Worm (Caenorhabditis elegans) whole organism, L3 larva: ENCODE measurements around the gene F28B12.1.

Experiments
- R02D3.7 ChIP-seq: fragments of 150-350 bp; optimal IDR thresholded peaks from 2 replicates; lab custom pipeline; 2014; ENCODE audit warnings: missing biosample characterization, missing genetic modification characterization
- aly-2 ChIP-seq: fragments of 150-350 bp; optimal IDR thresholded peaks from 2 replicates; lab custom pipeline; 2014; ENCODE audit warnings: missing biosample characterization, missing genetic modification characterization
- ama-1 ChIP-seq: fragments of 150-350 bp; optimal IDR thresholded peaks from 2 replicates; lab custom pipeline; 2018
- ceh-16 ChIP-seq: sonication (generic microtip); optimal IDR thresholded peaks from 2 replicates; lab custom pipeline; 2017; ENCODE audit warnings: missing biosample characterization, missing genetic modification characterization
- ceh-28 ChIP-seq: fragments of 150-350 bp; optimal IDR thresholded peaks from 2 replicates; lab custom pipeline; 2014; ENCODE audit warnings: missing biosample characterization, missing genetic modification reagents, missing genetic modification characterization
- ceh-82 ChIP-seq: fragments of 150-350 bp; optimal IDR thresholded peaks from 2 replicates; lab custom pipeline; 2014; ENCODE audit warnings: missing biosample characterization, missing genetic modification characterization
- ceh-9 ChIP-seq: sonication (generic microtip); optimal IDR thresholded peaks from 2 replicates; lab custom pipeline; 2018; ENCODE audit warnings: missing biosample characterization, missing genetic modification characterization
- daf-12 ChIP-seq: fragments of 150-350 bp; optimal IDR thresholded peaks from 2 replicates; lab custom pipeline; 2014; ENCODE audit warnings: missing biosample characterization, missing genetic modification reagents, missing genetic modification characterization
- egl-27 ChIP-seq: sonication (generic microtip); optimal IDR thresholded peaks from 4 replicates; lab custom pipeline; 2017; ENCODE audit warnings: missing biosample characterization, missing genetic modification reagents, missing genetic modification characterization
- egl-5 ChIP-seq: fragments of 150-350 bp; optimal IDR thresholded peaks from 2 replicates; lab custom pipeline; 2017; ENCODE audit warnings: missing biosample characterization, missing genetic modification reagents, missing genetic modification characterization, inconsistent platforms
- elt-1 ChIP-seq: fragments of 150-350 bp; optimal IDR thresholded peaks from 2 replicates; lab custom pipeline; 2014; ENCODE audit warnings: missing biosample characterization, missing genetic modification characterization
- elt-2 ChIP-seq: sonication (generic microtip); optimal IDR thresholded peaks from 2 replicates; lab custom pipeline; 2016; ENCODE audit warnings: missing genetic modification reagents, mild to moderate bottlenecking, missing genetic modification characterization, missing compliant biosample characterization
- elt-3 ChIP-seq, 3 experiments: fragments of 150-350 bp in 1 of 3; sonication (generic microtip) in 2 of 3; optimal IDR thresholded peaks; 2 replicates in 2 of 3; 4 replicates in 1 of 3; lab custom pipeline; 2014 to 2017; ENCODE audit warnings: missing biosample characterization in 3 of 3, missing genetic modification characterization in 3 of 3
- fkh-10 ChIP-seq: sonication (generic microtip); optimal IDR thresholded peaks from 2 replicates; lab custom pipeline; 2017; ENCODE audit warnings: missing biosample characterization, missing genetic modification reagents, missing genetic modification characterization
- fkh-2 ChIP-seq: fragments of 150-350 bp; optimal IDR thresholded peaks from 2 replicates; lab custom pipeline; 2014; ENCODE audit warnings: missing biosample characterization, missing genetic modification reagents, missing genetic modification characterization
- fos-1 ChIP-seq: fragments of 150-350 bp; optimal IDR thresholded peaks from 2 replicates; lab custom pipeline; 2014; ENCODE audit warnings: missing biosample characterization, missing genetic modification characterization
- hmg-11 ChIP-seq: sonication (generic microtip); optimal IDR thresholded peaks from 2 replicates; lab custom pipeline; 2016; ENCODE audit warnings: missing genetic modification characterization, missing compliant biosample characterization
- jun-1 ChIP-seq: fragments of 150-350 bp; optimal IDR thresholded peaks from 2 replicates; lab custom pipeline; 2014; ENCODE audit warnings: missing biosample characterization, missing genetic modification reagents, missing genetic modification characterization
- lsy-12 ChIP-seq: sonication (generic microtip); optimal IDR thresholded peaks from 2 replicates; lab custom pipeline; 2016; ENCODE audit warnings: mild to moderate bottlenecking, missing genetic modification characterization, missing compliant biosample characterization
- mdl-1 ChIP-seq: fragments of 150-350 bp; optimal IDR thresholded peaks from 2 replicates; lab custom pipeline; 2014; ENCODE audit warnings: missing biosample characterization, missing genetic modification characterization
- mml-1 ChIP-seq: fragments of 150-350 bp; sonication (generic microtip); optimal IDR thresholded peaks from 3 replicates; lab custom pipeline; 2014; ENCODE audit warnings: missing biosample characterization, missing genetic modification characterization
- nfya-1 ChIP-seq: sonication (generic microtip); optimal IDR thresholded peaks from 2 replicates; lab custom pipeline; 2017; ENCODE audit warnings: missing genetic modification characterization, mild to moderate bottlenecking, missing compliant biosample characterization, antibody characterized with exemption, moderate library complexity; ENCODE audit not compliant: insufficient read depth
- nhr-11 ChIP-seq: fragments of 150-350 bp; optimal IDR thresholded peaks from 2 replicates; lab custom pipeline; 2014; ENCODE audit warnings: missing biosample characterization, missing genetic modification characterization
- nhr-12 ChIP-seq: fragments of 150-350 bp; optimal IDR thresholded peaks from 2 replicates; lab custom pipeline; 2014; ENCODE audit warnings: missing biosample characterization, missing genetic modification characterization
- nhr-23 ChIP-seq: fragments of 150-350 bp; optimal IDR thresholded peaks from 2 replicates; lab custom pipeline; 2014; ENCODE audit warnings: missing biosample characterization, missing genetic modification reagents, missing genetic modification characterization
- nhr-237 ChIP-seq: fragments of 150-350 bp; optimal IDR thresholded peaks from 2 replicates; lab custom pipeline; 2014; ENCODE audit warnings: missing biosample characterization, missing genetic modification characterization
- nhr-25 ChIP-seq: sonication (generic microtip); optimal IDR thresholded peaks from 2 replicates; lab custom pipeline; 2017; ENCODE audit warnings: missing biosample characterization, missing genetic modification characterization
- nhr-28 ChIP-seq: fragments of 150-350 bp; optimal IDR thresholded peaks from 2 replicates; lab custom pipeline; 2014; ENCODE audit warnings: missing biosample characterization, missing genetic modification characterization
- nhr-43 ChIP-seq: sonication (generic microtip); optimal IDR thresholded peaks from 2 replicates; lab custom pipeline; 2016; ENCODE audit warnings: mild to moderate bottlenecking, missing genetic modification characterization, missing compliant biosample characterization; ENCODE audit not compliant: poor library complexity, severe bottlenecking
- nhr-76 ChIP-seq: fragments of 150-350 bp; sonication (generic microtip); optimal IDR thresholded peaks from 5 replicates; lab custom pipeline; 2014; ENCODE audit warnings: missing biosample characterization, missing genetic modification characterization
- pha-4 ChIP-seq: fragments of 150-350 bp; optimal IDR thresholded peaks from 2 replicates; lab custom pipeline; 2014; ENCODE audit warnings: missing biosample characterization, missing genetic modification reagents, missing genetic modification characterization
- pqm-1 ChIP-seq: fragments of 150-350 bp; optimal IDR thresholded peaks from 2 replicates; lab custom pipeline; 2017; ENCODE audit warnings: missing biosample characterization, missing genetic modification characterization, inconsistent platforms
- skn-1 ChIP-seq: fragments of 150-350 bp; optimal IDR thresholded peaks from 2 replicates; lab custom pipeline; 2014; ENCODE audit warnings: missing biosample characterization, missing genetic modification characterization
- snpc-4 ChIP-seq: fragments of 150-350 bp; optimal IDR thresholded peaks from 2 replicates; lab custom pipeline; 2014; ENCODE audit warnings: missing biosample characterization, missing genetic modification characterization
- tbx-2 ChIP-seq: sonication (generic microtip); optimal IDR thresholded peaks from 2 replicates; lab custom pipeline; 2016; ENCODE audit warnings: mild to moderate bottlenecking, missing genetic modification characterization, missing compliant biosample characterization
- unc-39 ChIP-seq: sonication (generic microtip); optimal IDR thresholded peaks from 4 replicates; lab custom pipeline; 2017; ENCODE audit warnings: missing biosample characterization, missing genetic modification characterization
- unc-62 ChIP-seq: fragments of 150-350 bp; sonication (generic microtip); optimal IDR thresholded peaks from 4 replicates; lab custom pipeline; 2014; ENCODE audit warnings: missing biosample characterization, missing genetic modification reagents, missing genetic modification characterization
- zag-1 ChIP-seq: fragments of 150-350 bp; optimal IDR thresholded peaks from 2 replicates; lab custom pipeline; 2014; ENCODE audit warnings: missing biosample characterization, missing genetic modification characterization
- ztf-11 ChIP-seq: fragments of 150-350 bp; optimal IDR thresholded peaks from 2 replicates; lab custom pipeline; 2014; ENCODE audit warnings: missing biosample characterization, missing genetic modification characterization
- ztf-4 ChIP-seq: fragments of 150-350 bp; optimal IDR thresholded peaks from 2 replicates; lab custom pipeline; 2014; ENCODE audit warnings: missing biosample characterization, missing genetic modification characterization

F28B12.1 gene

DNA sequence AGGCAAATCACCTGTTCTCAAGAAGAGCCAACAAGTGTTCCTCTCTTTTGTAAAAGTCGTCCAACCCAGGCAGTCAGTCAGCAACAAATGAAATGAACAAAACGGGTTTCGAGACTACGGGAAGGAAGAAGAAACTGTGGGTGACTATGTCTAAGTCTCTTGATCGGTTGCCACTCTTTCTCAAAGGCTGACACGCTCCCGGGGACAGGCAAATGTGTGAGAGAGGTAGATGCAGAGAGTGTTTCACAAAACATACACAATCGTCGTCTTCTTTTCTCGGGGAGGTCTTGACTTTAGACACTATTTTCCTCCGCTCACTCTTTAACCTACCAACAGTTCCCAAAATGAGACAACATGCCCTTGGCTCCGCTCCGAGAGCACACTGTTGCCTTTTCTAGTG lies 11.6 kb upstream of the F28B12.1 start:
- TF ChIP-seq elt-1 (tag; lab: Kevin White, UChicago): peak; percentile 34
- TF ChIP-seq nhr-43 (tag; lab: Kevin White, UChicago): peak; percentile 37
- TF ChIP-seq nhr-23 (tag; lab: Kevin White, UChicago): peak; percentile 68
- TF ChIP-seq nhr-25 (tag; lab: Kevin White, UChicago): peak; percentile 76
- no peak for TF ChIP-seq fkh-2 (tag; lab: Kevin White, UChicago)
- no peak for TF ChIP-seq ztf-4 (tag; lab: Kevin White, UChicago)
- TF ChIP-seq elt-2: peak; percentile 54
- TF ChIP-seq R02D3.7: peak; percentile 4
- TF ChIP-seq pha-4 (tag; lab: Kevin White, UChicago): peak; percentile 75
- no peak for TF ChIP-seq mdl-1 (tag; lab: Kevin White, UChicago)
- peak; percentile 7 for TF ChIP-seq nfya-1 (tag; lab: Kevin White, UChicago)
- no peak for TF ChIP-seq zag-1 (tag; lab: Kevin White, UChicago)
- TF ChIP-seq daf-12 (tag; lab: Kevin White, UChicago): no peak
- TF ChIP-seq tbx-2 (tag; lab: Kevin White, UChicago): no peak

DNA sequence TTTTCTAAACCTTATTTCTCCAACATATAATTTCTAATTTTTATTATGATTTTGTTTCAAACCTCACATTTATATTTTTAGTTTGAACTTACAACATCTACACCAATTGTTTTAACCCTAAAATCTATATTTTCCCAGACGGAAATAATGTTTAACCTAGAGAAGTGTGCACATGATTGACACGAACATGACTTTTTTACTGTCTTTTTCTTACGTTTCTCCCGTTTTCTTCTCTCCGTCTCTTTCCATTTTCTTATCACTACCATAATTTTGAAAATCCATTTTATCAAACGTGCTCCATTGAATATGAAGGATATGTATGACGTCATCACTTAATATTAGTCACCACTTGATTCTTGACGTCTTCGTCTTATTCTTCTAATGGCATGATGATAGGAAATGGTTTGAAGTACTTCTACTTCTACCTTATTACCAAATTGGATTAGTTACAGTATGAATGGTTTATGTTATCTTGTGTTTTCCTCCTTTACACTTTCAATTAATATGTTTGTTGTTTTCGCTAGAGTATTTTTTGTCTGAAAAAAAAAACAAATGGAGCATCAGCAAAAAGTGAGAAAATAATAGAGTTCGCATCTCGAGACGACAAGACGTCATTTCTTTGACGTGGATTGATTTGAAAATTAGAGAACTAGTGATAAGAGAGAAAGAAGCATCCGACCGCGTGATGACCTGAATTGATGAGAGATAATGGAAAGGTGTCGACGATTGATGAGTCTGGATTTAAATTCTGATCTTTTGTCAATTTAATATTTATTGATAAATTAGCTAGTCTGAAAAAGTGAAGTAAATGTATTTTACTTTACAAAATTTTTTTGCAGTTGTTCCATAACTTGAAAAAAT lies 10.6 kb upstream of the F28B12.1 start:
- TF ChIP-seq skn-1 (tag; lab: Kevin White, UChicago) (no peak), elt-2 (peak; percentile 81), nhr-23 (tag; lab: Kevin White, UChicago) (peak; percentile 61), jun-1 (tag; lab: Kevin White, UChicago) (peak; percentile 29), pqm-1 (tag; lab: Kevin White, UChicago) (peak; percentile 85), pha-4 (tag; lab: Kevin White, UChicago) (peak; percentile 30), ceh-28 (tag; lab: Kevin White, UChicago) (peak; percentile 43), nhr-28 (no peak), nfya-1 (tag; lab: Kevin White, UChicago) (peak; percentile 20)

DNA sequence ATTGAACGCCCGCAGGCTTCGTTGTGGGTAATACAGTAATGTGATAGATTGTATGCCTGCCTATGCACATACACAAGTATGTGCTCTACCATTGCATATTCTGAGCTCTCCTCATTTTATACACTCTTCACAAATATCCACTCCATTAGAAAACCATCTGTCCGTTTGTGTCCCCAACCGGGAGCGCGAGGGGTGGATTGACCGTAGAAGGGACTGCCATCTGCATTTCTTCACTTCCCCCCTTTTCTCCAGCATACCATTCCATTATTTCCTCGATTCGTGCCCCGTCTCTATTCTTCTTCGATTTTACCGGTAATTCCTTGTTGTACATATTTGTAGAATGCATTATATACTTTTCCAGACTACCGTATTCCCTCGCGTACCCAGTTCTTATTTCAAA lies 9.6 kb upstream of the F28B12.1 start:
- TF ChIP-seq tbx-2 (tag; lab: Kevin White, UChicago) (no peak), ceh-82 (tag; lab: Kevin White, UChicago) (no peak), ama-1 (lab: Kevin White, UChicago) (no peak)

DNA sequence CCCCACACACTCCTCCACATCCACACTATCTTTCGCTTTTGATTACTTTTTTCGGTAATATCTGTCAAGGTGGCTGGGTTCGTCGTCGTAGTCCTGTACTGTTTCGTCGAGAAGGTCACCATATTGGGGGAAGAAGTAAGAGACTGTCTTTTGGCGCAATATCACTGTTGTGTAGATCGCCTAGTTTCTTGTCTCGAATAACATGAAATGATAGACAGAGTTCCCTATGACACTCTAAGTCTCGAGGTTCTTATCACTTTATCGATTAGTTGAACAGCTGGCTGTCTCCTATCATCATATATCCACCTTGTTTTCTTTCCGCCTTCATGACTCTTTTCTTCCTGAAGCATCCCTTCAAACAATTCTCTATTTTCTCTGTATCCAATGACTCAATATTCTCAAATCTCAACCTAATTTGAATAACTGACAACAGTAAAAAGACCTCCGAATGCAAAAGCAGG lies 8.7 kb upstream of the F28B12.1 start:
- TF ChIP-seq nhr-28 (no peak), ceh-82 (tag; lab: Kevin White, UChicago) (no peak), ceh-16 (no peak), aly-2 (tag; lab: Kevin White, UChicago) (no peak), nfya-1 (tag; lab: Kevin White, UChicago) (peak; percentile 0), nhr-12 (no peak), fkh-10 (GFP tag; lab: Kevin White, UChicago) (no peak), ceh-9 (no peak), elt-1 (tag; lab: Kevin White, UChicago) (no peak), snpc-4 (no peak), nhr-237 (tag; lab: Kevin White, UChicago) (no peak), skn-1 (tag; lab: Kevin White, UChicago) (no peak), egl-5 (tag; lab: Kevin White, UChicago) (peak; percentile 9), nhr-11 (tag; lab: Kevin White, UChicago) (no peak), egl-27 (tag; lab: Kevin White, UChicago) (no peak), zag-1 (tag; lab: Kevin White, UChicago) (no peak), ama-1 (lab: Kevin White, UChicago) (no peak), nhr-43 (tag; lab: Kevin White, UChicago) (no peak), nhr-25 (tag; lab: Kevin White, UChicago) (peak; percentile 21), nhr-23 (tag; lab: Kevin White, UChicago) (peak; percentile 3), unc-62 (GFP tag; lab: Kevin White, UChicago) (no peak), jun-1 (tag; lab: Kevin White, UChicago) (no peak), hmg-11 (tag; lab: Kevin White, UChicago) (no peak), ceh-28 (tag; lab: Kevin White, UChicago) (peak; percentile 79), lsy-12 (tag; lab: Kevin White, UChicago) (no peak), daf-12 (tag; lab: Kevin White, UChicago) (no peak), mml-1 (tag; lab: Kevin White, UChicago) (no peak), elt-3 (tag; optimal IDR thresholded peaks at IDR 0.05; lab: Kevin White, UChicago) (no peak), ztf-4 (tag; lab: Kevin White, UChicago) (no peak), fkh-2 (tag; lab: Kevin White, UChicago) (no peak), nhr-76 (tag; lab: Kevin White, UChicago) (no peak), tbx-2 (tag; lab: Kevin White, UChicago) (no peak), ztf-11 (tag; lab: Kevin White, UChicago) (no peak), mdl-1 (tag; lab: Kevin White, UChicago) (no peak), fos-1 (tag; lab: Kevin White, UChicago) (no peak), unc-39 (tag; lab: Kevin White, UChicago) (no peak)
